Worm (Caenorhabditis elegans) whole organism, young adult: ENCODE data around the gene fbxa-143.

Experiments
- B0035.1 ChIP-seq: sonication (generic microtip); optimal IDR thresholded peaks from 2 replicates; lab custom pipeline; 2016; ENCODE audit warnings: missing genetic modification characterization, mild to moderate bottlenecking, missing compliant biosample characterization, missing genotype, missing genetic modification reagents
- B0336.3 ChIP-seq: fragments of 200-800 bp; sonication (Bioruptor generic); IDR thresholded peaks from 2 replicates; pipeline ENCODE4 v1.3.6; 2022; ENCODE audit warnings: missing genetic modification characterization, missing compliant biosample characterization
- D2030.7 ChIP-seq: fragments of 200-800 bp; sonication (Bioruptor generic); IDR thresholded peaks from 2 replicates; pipeline ENCODE4 v1.3.6; 2022; ENCODE audit warnings: missing genetic modification reagents, missing genetic modification characterization, missing compliant biosample characterization
- F33H1.4 ChIP-seq: fragments of 200-800 bp; sonication (Bioruptor generic); IDR thresholded peaks from 2 replicates; pipeline ENCODE4 v1.3.6; 2022; ENCODE audit warnings: missing genetic modification reagents, missing genetic modification characterization, missing compliant biosample characterization
- Y79H2A.3 ChIP-seq: fragments of 200-800 bp; sonication (Bioruptor generic); conservative IDR thresholded peaks from 2 replicates; pipeline ENCODE4 v1.3.6; 2022; ENCODE audit warnings: missing genetic modification reagents, missing genetic modification characterization, missing compliant biosample characterization
- akir-1 ChIP-seq: fragments of 200-800 bp; sonication (Bioruptor generic); optimal IDR thresholded peaks from 2 replicates; lab custom pipeline; 2018; ENCODE audit warnings: mild to moderate bottlenecking, missing genetic modification characterization, moderate library complexity, missing compliant biosample characterization
- aptf-2 ChIP-seq: fragments of 200-800 bp; sonication (Bioruptor generic); conservative IDR thresholded peaks from 2 replicates; pipeline ENCODE4 v1.3.6; 2022; ENCODE audit warnings: missing genetic modification reagents, missing genetic modification characterization, missing compliant biosample characterization
- aptf-3 ChIP-seq: fragments of 200-800 bp; sonication (Bioruptor generic); IDR thresholded peaks from 2 replicates; pipeline ENCODE4 v1.3.6; 2022; ENCODE audit warnings: missing genetic modification characterization, missing compliant biosample characterization
- cebp-1 ChIP-seq, 2 experiments: fragments of 200-800 bp in 1 of 2; sonication (Bioruptor generic) in 1 of 2; sonication (generic microtip) in 1 of 2; IDR thresholded peaks in 1 of 2; optimal IDR thresholded peaks in 1 of 2; 2 replicates each; pipeline versions ENCODE4 v1.3.6 to Lab custom; 2017 to 2022; ENCODE audit warnings: missing compliant biosample characterization in 2 of 2, missing genetic modification characterization in 2 of 2, mild to moderate bottlenecking in 1 of 2, missing genetic modification reagents in 1 of 2, moderate library complexity in 1 of 2
- ceh-79 ChIP-seq: sonication (generic microtip); optimal IDR thresholded peaks from 2 replicates; lab custom pipeline; 2017; ENCODE audit warnings: mild to moderate bottlenecking, missing genetic modification characterization, missing compliant biosample characterization
- dox-1 ChIP-seq: fragments of 200-800 bp; sonication (Bioruptor generic); IDR thresholded peaks from 2 replicates; pipeline ENCODE4 v1.3.6; 2022; ENCODE audit warnings: missing genetic modification reagents, missing genetic modification characterization, missing compliant biosample characterization
- dpff-1 ChIP-seq: sonication (generic microtip); optimal IDR thresholded peaks from 2 replicates; lab custom pipeline; 2017; ENCODE audit warnings: mild to moderate bottlenecking, missing genetic modification characterization, missing compliant biosample characterization
- egrh-3 ChIP-seq: fragments of 200-800 bp; sonication (Bioruptor generic); IDR thresholded peaks from 2 replicates; pipeline ENCODE4 v1.3.6; 2022; ENCODE audit warnings: missing genetic modification reagents, missing genetic modification characterization, missing compliant biosample characterization
- ekl-4 ChIP-seq: fragments of 200-800 bp; sonication (Bioruptor generic); IDR thresholded peaks from 2 replicates; pipeline ENCODE4 v1.3.6; 2022; ENCODE audit warnings: missing genetic modification reagents, missing genetic modification characterization, missing compliant biosample characterization
- hlh-26 ChIP-seq: fragments of 200-800 bp; sonication (Bioruptor generic); conservative IDR thresholded peaks from 2 replicates; pipeline ENCODE4 v1.3.6; 2022; ENCODE audit warnings: missing genetic modification reagents, missing genetic modification characterization, missing compliant biosample characterization
- hmg-1.2 ChIP-seq: fragments of 200-800 bp; sonication (Bioruptor generic); IDR thresholded peaks from 2 replicates; pipeline ENCODE4 v1.3.6; 2022; ENCODE audit warnings: missing genetic modification reagents, missing genetic modification characterization, missing compliant biosample characterization
- lin-40 ChIP-seq: sonication (generic microtip); optimal IDR thresholded peaks from 2 replicates; lab custom pipeline; 2016; ENCODE audit warnings: missing genetic modification characterization, mild to moderate bottlenecking, missing compliant biosample characterization, missing genotype, missing genetic modification reagents
- lin-54 ChIP-seq: fragments of 200-800 bp; sonication (Bioruptor generic); optimal IDR thresholded peaks from 2 replicates; lab custom pipeline; 2018; ENCODE audit warnings: mild to moderate bottlenecking, missing genetic modification characterization, missing compliant biosample characterization
- lir-1 ChIP-seq: fragments of 200-800 bp; sonication (Bioruptor generic); conservative IDR thresholded peaks from 2 replicates; pipeline ENCODE4 v1.3.6; 2022; ENCODE audit warnings: missing genetic modification reagents, missing genetic modification characterization, missing compliant biosample characterization
- madf-3 ChIP-seq: fragments of 200-800 bp; sonication (Bioruptor generic); IDR thresholded peaks from 2 replicates; pipeline ENCODE4 v1.3.6; 2022; ENCODE audit warnings: missing genetic modification reagents, missing genetic modification characterization, missing compliant biosample characterization
- mcd-1 ChIP-seq: fragments of 200-800 bp; sonication (Bioruptor generic); IDR thresholded peaks from 2 replicates; pipeline ENCODE4 v1.3.6; 2022; ENCODE audit warnings: missing genetic modification reagents, missing genetic modification characterization, missing compliant biosample characterization
- mel-28 ChIP-seq: sonication (generic microtip); optimal IDR thresholded peaks from 2 replicates; lab custom pipeline; 2016; ENCODE audit warnings: borderline replicate concordance, mild to moderate bottlenecking, missing genetic modification characterization, missing compliant biosample characterization
- nhr-90 ChIP-seq: sonication (generic microtip); optimal IDR thresholded peaks from 2 replicates; lab custom pipeline; 2016; ENCODE audit warnings: missing genotype, mild to moderate bottlenecking, missing genetic modification characterization, missing compliant biosample characterization
- pbrm-1 ChIP-seq: fragments of 200-800 bp; sonication (Bioruptor generic); IDR thresholded peaks from 2 replicates; pipeline ENCODE4 v1.3.6; 2022; ENCODE audit warnings: missing genetic modification reagents, missing genetic modification characterization, missing compliant biosample characterization
- rec-8 ChIP-seq, 2 experiments: sonication (generic microtip); optimal IDR thresholded peaks; 2 replicates each; lab custom pipeline; 2016; ENCODE audit warnings: mild to moderate bottlenecking in 2 of 2, missing genetic modification characterization in 2 of 2, missing genetic modification reagents in 2 of 2, missing genotype in 2 of 2, missing biosample characterization in 1 of 2, missing compliant biosample characterization in 1 of 2, moderate library complexity in 1 of 2
- repo-1 ChIP-seq: sonication (generic microtip); optimal IDR thresholded peaks from 2 replicates; lab custom pipeline; 2017; ENCODE audit warnings: mild to moderate bottlenecking, missing genetic modification characterization, missing compliant biosample characterization
- sdz-38 ChIP-seq: sonication (generic microtip); optimal IDR thresholded peaks from 2 replicates; lab custom pipeline; 2016; ENCODE audit warnings: missing genotype, missing genetic modification characterization, missing compliant biosample characterization
- snpc-1.1 ChIP-seq: sonication (generic microtip); optimal IDR thresholded peaks from 2 replicates; lab custom pipeline; 2017; ENCODE audit warnings: missing genetic modification characterization, mild to moderate bottlenecking, missing compliant biosample characterization, antibody characterized with exemption, moderate library complexity, missing genotype, missing genetic modification reagents; ENCODE audit not compliant: insufficient read depth
- snpc-4 ChIP-seq, 5 experiments: fragments of 150-350 bp in 1 of 5; sonication (generic microtip) in 4 of 5; optimal IDR thresholded peaks; 2 replicates each; lab custom pipeline; 2014 to 2018; ENCODE audit warnings: missing genetic modification characterization in 5 of 5, missing biosample characterization in 3 of 5, antibody characterized with exemption in 2 of 5, mild to moderate bottlenecking in 2 of 5, missing compliant biosample characterization in 2 of 5, missing genotype in 2 of 5, moderate library complexity in 2 of 5, missing genetic modification reagents in 1 of 5
- somi-1 ChIP-seq: fragments of 200-800 bp; sonication (Bioruptor generic); optimal IDR thresholded peaks from 2 replicates; lab custom pipeline; 2018; ENCODE audit warnings: mild to moderate bottlenecking, missing genetic modification characterization, missing compliant biosample characterization
- tbx-9 ChIP-seq: sonication (generic microtip); optimal IDR thresholded peaks from 2 replicates; lab custom pipeline; 2016; ENCODE audit warnings: borderline replicate concordance, missing genetic modification characterization, inconsistent platforms, missing compliant biosample characterization
- ztf-18 ChIP-seq: sonication (generic microtip); optimal IDR thresholded peaks from 2 replicates; lab custom pipeline; 2016; ENCODE audit warnings: missing genotype, mild to moderate bottlenecking, missing genetic modification characterization, missing compliant biosample characterization
- ztf-25 ChIP-seq: fragments of 200-800 bp; sonication (Bioruptor generic); IDR thresholded peaks from 2 replicates; pipeline ENCODE4 v1.3.6; 2022; ENCODE audit warnings: missing genetic modification reagents, missing genetic modification characterization, missing compliant biosample characterization

fbxa-143 gene

DNA sequence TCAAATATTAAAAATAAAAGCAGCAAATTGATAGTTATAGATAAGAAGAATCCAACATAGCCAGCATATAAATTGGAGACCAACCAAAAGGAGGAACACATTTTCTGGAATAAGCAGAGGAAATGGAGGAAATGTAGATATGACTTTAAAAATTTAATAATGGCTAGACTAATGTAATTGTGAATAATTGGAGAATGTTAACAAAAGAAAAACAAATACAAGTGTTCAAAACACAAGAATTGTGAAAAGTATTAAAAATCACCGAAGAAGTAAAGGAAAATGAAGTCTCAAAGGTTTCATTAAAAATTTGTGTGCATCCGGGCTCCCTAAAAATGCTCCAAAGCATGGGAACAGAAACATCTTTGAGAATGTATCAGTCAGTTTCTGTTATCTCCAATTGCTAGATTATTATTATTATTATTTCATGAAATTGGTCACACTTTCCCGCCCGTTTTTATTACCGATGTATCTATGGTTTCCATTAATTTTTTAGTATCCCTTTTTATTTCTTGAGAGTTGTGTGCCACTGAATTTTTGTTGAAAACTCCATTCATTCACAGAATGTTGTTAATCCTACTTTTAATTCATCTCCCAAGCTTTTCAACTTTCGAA, 34.9 kb upstream of the fbxa-143 start, which contains the start of the genes str-109 and F10A3.11:
Gene str-109 (minus strand): TSS at position 101 of the 612 bp plus-strand sequence.
Gene F10A3.11 (plus strand): TSS at position 562 of the 612 bp plus-strand sequence.
- TF ChIP-seq aptf-3 (GFP tag; lab: Robert Waterston, UW) (no peak), nhr-90 (tag; lab: Kevin White, UChicago) (no peak), lin-54 (GFP tag; lab: Kevin White, UChicago) (no peak), pbrm-1 (no peak), dox-1 (GFP tag; lab: Robert Waterston, UW) (no peak), egrh-3 (GFP tag; lab: Robert Waterston, UW) (no peak), repo-1 (tag; lab: Kevin White, UChicago) (no peak), akir-1 (GFP tag; lab: Kevin White, UChicago) (no peak), dpff-1 (tag; lab: Kevin White, UChicago) (no peak), madf-3 (no peak), D2030.7 (GFP tag; lab: Robert Waterston, UW) (no peak), ekl-4 (GFP tag; lab: Robert Waterston, UW) (no peak), lin-40 (tag; lab: Kevin White, UChicago) (no peak), lir-1 (GFP tag; lab: Robert Waterston, UW) (no peak), hmg-1.2 (GFP tag; lab: Robert Waterston, UW) (no peak)

DNA sequence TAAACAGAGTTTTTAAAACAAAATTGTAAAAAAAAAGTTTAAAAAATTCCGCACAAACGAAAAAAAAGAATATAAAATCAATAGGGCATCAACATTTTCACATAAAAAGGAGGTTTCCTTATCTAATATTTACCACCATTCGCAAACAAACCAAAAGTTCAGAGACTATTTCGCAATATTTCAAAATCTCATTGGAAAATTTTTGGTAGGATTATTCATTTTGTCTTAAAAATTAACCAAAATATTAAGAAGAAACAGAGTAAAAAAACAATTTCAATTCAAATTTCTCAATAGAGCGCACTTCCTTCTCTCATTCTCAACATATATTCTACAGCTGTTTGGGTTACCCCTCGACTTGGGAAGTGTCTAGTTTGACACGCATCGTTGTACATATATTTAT, 32.8 kb upstream of the fbxa-143 start:
- TF ChIP-seq cebp-1 (GFP tag; IDR thresholded peaks at IDR 0.05; lab: Robert Waterston, UW), result peak; percentile 85
- peak; percentile 96 for TF ChIP-seq cebp-1 (tag; optimal IDR thresholded peaks at IDR 0.05; lab: Kevin White, UChicago)
- TF ChIP-seq ceh-79 (tag; lab: Kevin White, UChicago), result no peak

DNA sequence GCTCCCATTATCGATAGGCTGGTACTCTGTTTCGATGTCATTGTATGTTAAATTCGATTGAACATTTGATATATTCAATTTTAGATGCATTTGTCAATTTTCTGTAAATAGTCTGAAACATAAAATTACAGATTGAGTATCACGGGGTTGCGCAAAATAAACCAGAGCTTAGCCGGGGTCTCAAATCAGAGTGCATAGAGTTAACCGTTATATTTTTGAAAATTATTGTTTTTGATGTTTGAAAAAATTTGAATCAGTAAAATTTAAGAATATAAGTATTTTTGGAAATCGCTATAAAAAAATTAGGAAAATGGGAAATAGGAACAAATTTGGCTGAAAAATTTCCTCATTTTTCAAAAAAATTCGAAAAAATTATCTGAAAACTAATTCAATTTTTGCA, 32.3 kb upstream of the fbxa-143 start, which contains the start of gene F10A3.17:
Gene F10A3.17 (minus strand): TSS at position 101 of the 400 bp plus-strand sequence.
- no peak for TF ChIP-seq D2030.7 (GFP tag; lab: Robert Waterston, UW)
- TF ChIP-seq mel-28 (tag; lab: Kevin White, UChicago), result no peak
- no peak for TF ChIP-seq lin-40 (tag; lab: Kevin White, UChicago)
- TF ChIP-seq hlh-26 (GFP tag; lab: Robert Waterston, UW), result no peak
- no peak for TF ChIP-seq rec-8 (tag; optimal IDR thresholded peaks at IDR 0.05; lab: Kevin White, UChicago)
- TF ChIP-seq B0035.1 (tag; lab: Kevin White, UChicago), result no peak
- no peak for TF ChIP-seq snpc-1.1
- TF ChIP-seq ztf-18 (tag; lab: Kevin White, UChicago), result no peak
- no peak for TF ChIP-seq mcd-1 (GFP tag; lab: Robert Waterston, UW)
- TF ChIP-seq tbx-9 (tag; lab: Kevin White, UChicago), result no peak
- no peak for TF ChIP-seq F33H1.4 (GFP tag; lab: Robert Waterston, UW)
- no peak for TF ChIP-seq sdz-38
- no peak for TF ChIP-seq Y79H2A.3 (GFP tag; lab: Robert Waterston, UW)
- no peak for TF ChIP-seq somi-1 (GFP tag; lab: Kevin White, UChicago)
- TF ChIP-seq aptf-2, result no peak
- TF ChIP-seq ztf-25 (GFP tag; lab: Robert Waterston, UW), result no peak
- TF ChIP-seq B0336.3 (GFP tag; lab: Robert Waterston, UW), result no peak
- TF ChIP-seq snpc-4 (GFP tag; optimal IDR thresholded peaks at IDR 0.05; lab: Kevin White, UChicago), result no peak
- TF ChIP-seq snpc-4 (tag; optimal IDR thresholded peaks at IDR 0.05; lab: Kevin White, UChicago), result no peak
